Fruit fly (Drosophila melanogaster): ENCODE data around the gene Rat1.

Gene Rat1

dm6 chr2L:6950096-6950495 lies 42.2 kb downstream of the Rat1 start, which contains the start of the genes Gas41 and SA1 (continued):
- TF ChIP-seq CG8765 (GFP tag; IDR thresholded peaks at IDR 0.05) = peak; percentile 67
- no peak for TF ChIP-seq Myb (GFP tag; optimal IDR thresholded peaks at IDR 0.05)
- peak; percentile 61; the same call in 1 of the 2 replicates for TF ChIP-seq inv (GFP tag; IDR thresholded peaks at IDR 0.05; ENCODE audit: partially characterized antibody)
- TF ChIP-seq knrl (GFP tag; IDR thresholded peaks at IDR 0.05; ENCODE audit: partially characterized antibody) = peak; percentile 84
- peak; percentile 48 for TF ChIP-seq D19B (GFP tag; optimal IDR thresholded peaks at IDR 0.05)
- TF ChIP-seq Rx (GFP tag; IDR thresholded peaks at IDR 0.05) = peak; percentile 61
- peak; percentile 41 for TF ChIP-seq gro (GFP tag; optimal IDR thresholded peaks at IDR 0.05)
- peak; percentile 49 for TF ChIP-seq CG34376 (GFP tag; optimal IDR thresholded peaks at IDR 0.05)
- no peak for TF ChIP-seq Nf-YB (GFP tag; optimal IDR thresholded peaks at IDR 0.05)
- TF ChIP-seq CG33557 (GFP tag; optimal IDR thresholded peaks at IDR 0.05) = peak; percentile 94
- TF ChIP-seq ham (GFP tag; IDR thresholded peaks at IDR 0.05) = peak; percentile 62; the same call in 1 of the 2 replicates
- peak; percentile 69 for TF ChIP-seq hb (GFP tag; IDR thresholded peaks at IDR 0.05; ENCODE audit: partially characterized antibody)
- peak; percentile 89 for TF ChIP-seq sens (GFP tag)
- no peak for TF ChIP-seq Jarid2 (GFP tag; optimal IDR thresholded peaks at IDR 0.05)
- peak; percentile 34 for TF ChIP-seq gfzf (GFP tag; optimal IDR thresholded peaks at IDR 0.05)

dm6 chr2L:6956725-6957124 lies 48.8 kb downstream of the Rat1 start, which contains the start of the genes CG13775 and CG3430:
Gene CG13775 (minus strand): TSS chr2L:6956950.
Gene CG3430 (plus strand): TSS chr2L:6957008.
- TF ChIP-seq CG12219 (GFP tag; optimal IDR thresholded peaks at IDR 0.05) (no peak), gt (GFP tag; IDR thresholded peaks at IDR 0.05) (no peak), CG14050 (GFP tag; IDR thresholded peaks at IDR 0.05) (no peak), Awh (GFP tag; IDR thresholded peaks at IDR 0.05) (no peak), bab2 (GFP tag; optimal IDR thresholded peaks at IDR 0.05) (no peak), al (GFP tag; IDR thresholded peaks at IDR 0.05) (no peak), Dref (GFP tag; IDR thresholded peaks at IDR 0.05) (peak; percentile 81), sim (GFP tag; IDR thresholded peaks at IDR 0.05) (no peak), CG33557 (GFP tag; optimal IDR thresholded peaks at IDR 0.05) (peak; percentile 10), onecut (GFP tag; IDR thresholded peaks at IDR 0.05) (no peak), CG7271 (tag; optimal IDR thresholded peaks at IDR 0.05) (peak; percentile 38), CG6765 (GFP tag; optimal IDR thresholded peaks at IDR 0.05) (peak; percentile 33), lmd (GFP tag; IDR thresholded peaks at IDR 0.05) (no peak), trh (GFP tag; optimal IDR thresholded peaks at IDR 0.05) (no peak), grau (tag; optimal IDR thresholded peaks at IDR 0.05) (no peak), gsb (GFP tag; IDR thresholded peaks at IDR 0.05) (0 out of 2 replicates have a peak, but pooled peaks have one; percentile 14), fd102C (GFP tag; optimal IDR thresholded peaks at IDR 0.05) (no peak), Hr39 (optimal IDR thresholded peaks at IDR 0.05) (no peak), phol (tag; optimal IDR thresholded peaks at IDR 0.05) (peak; percentile 53), CG6654 (GFP tag; optimal IDR thresholded peaks at IDR 0.05) (no peak), ewg (GFP tag; optimal IDR thresholded peaks at IDR 0.05) (no peak), CG11504 (tag; optimal IDR thresholded peaks at IDR 0.05) (no peak), crp (GFP tag; optimal IDR thresholded peaks at IDR 0.05) (peak; percentile 28 to 84), CG5245 (GFP tag; optimal IDR thresholded peaks at IDR 0.05) (no peak), CG8924 (tag; optimal IDR thresholded peaks at IDR 0.05) (no peak), Tbp (GFP tag; optimal IDR thresholded peaks at IDR 0.05) (no peak), wor (GFP tag; IDR thresholded peaks at IDR 0.05) (no peak), CG30403 (GFP tag; optimal IDR thresholded peaks at IDR 0.05) (peak; percentile 26), lbe (GFP tag; optimal IDR thresholded peaks at IDR 0.05) (no peak), CG9876 (GFP tag; optimal IDR thresholded peaks at IDR 0.05) (peak; percentile 15), CrebB (tag; optimal IDR thresholded peaks at IDR 0.05) (no peak), da (GFP tag; optimal IDR thresholded peaks at IDR 0.05) (no peak), PHDP (tag; optimal IDR thresholded peaks at IDR 0.05) (no peak), CG11696 (GFP tag; IDR thresholded peaks at IDR 0.05) (no peak), CG3065 (GFP tag; optimal IDR thresholded peaks at IDR 0.05) (no peak), jing (GFP tag; optimal IDR thresholded peaks at IDR 0.05) (no peak), CG5180 (GFP tag; optimal IDR thresholded peaks at IDR 0.05) (no peak)
